Worm (Caenorhabditis elegans): Measurements from ENCODE around the gene F53B7.4.

- TF ChIP-seq snpc-4 (tag; optimal IDR thresholded peaks at IDR 0.05) (no peak), ztf-4 (tag; optimal IDR thresholded peaks at IDR 0.05) (no peak), lsy-2 (tag; optimal IDR thresholded peaks at IDR 0.05) (no peak), egl-27 (tag; optimal IDR thresholded peaks at IDR 0.05) (no peak), nhr-10 (tag; optimal IDR thresholded peaks at IDR 0.05) (no peak), ceh-82 (tag; optimal IDR thresholded peaks at IDR 0.05) (no peak), nhr-12 (tag; optimal IDR thresholded peaks at IDR 0.05) (no peak), ama-1 (optimal IDR thresholded peaks at IDR 0.05) (no peak)
These were observed 39.2 kb upstream of the F53B7.4 start, which contains the start of gene C45B11.5 for ce11 chrV:11041499-11041898.

Measured in whole organism, L2 larva.